Worm (Caenorhabditis elegans): ENCODE data around the gene T14G8.2.

Gene T14G8.2

ce11 chrX:12834848-12835247 is 23.0 kb upstream of the T14G8.2 start:
- TF ChIP-seq sma-9 (GFP tag; optimal IDR thresholded peaks at IDR 0.05): peak; percentile 90
- no peak for TF ChIP-seq sma-9 (tag; optimal IDR thresholded peaks at IDR 0.05)
- no peak for TF ChIP-seq nhr-25 (tag; optimal IDR thresholded peaks at IDR 0.05)
- no peak for TF ChIP-seq F13H6.1 (tag; optimal IDR thresholded peaks at IDR 0.05)
- peak; percentile 97 for TF ChIP-seq sma-3 (GFP tag; optimal IDR thresholded peaks at IDR 0.05)
- no peak for TF ChIP-seq unc-55 (GFP tag; optimal IDR thresholded peaks at IDR 0.05)
- TF ChIP-seq nhr-11 (tag; optimal IDR thresholded peaks at IDR 0.05): no peak
- no peak for TF ChIP-seq mdl-1 (tag; optimal IDR thresholded peaks at IDR 0.05)
- peak; percentile 43 for TF ChIP-seq nhr-21 (tag; optimal IDR thresholded peaks at IDR 0.05)
- TF ChIP-seq elt-1 (tag; optimal IDR thresholded peaks at IDR 0.05): no peak
- no peak for TF ChIP-seq elt-3 (tag; optimal IDR thresholded peaks at IDR 0.05)

DNA sequence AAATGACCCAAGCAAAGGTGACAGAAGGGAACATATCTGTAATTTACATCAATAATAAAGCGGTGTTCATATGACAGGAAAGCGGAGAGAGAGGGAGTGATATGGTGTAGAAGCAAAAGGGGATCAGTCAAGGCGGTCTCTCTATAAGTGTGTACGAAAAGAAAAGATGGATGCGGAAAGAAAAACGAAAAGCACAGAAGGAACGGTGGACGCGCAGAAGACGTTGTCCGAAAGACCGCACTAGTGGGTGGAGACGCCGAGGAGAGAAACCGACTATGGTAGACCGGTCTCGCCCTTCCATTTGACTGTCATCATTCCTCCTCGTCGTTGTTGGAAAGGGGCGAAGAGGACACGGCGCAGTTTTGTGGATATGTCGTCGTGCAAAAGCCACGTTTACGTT is 14.8 kb upstream of the T14G8.2 start, which contains the start of gene C52G5.2:
C52G5.2 (plus strand) TSS at position 301 of the 400 bp plus-strand sequence.
- TF ChIP-seq alr-1 (tag; optimal IDR thresholded peaks at IDR 0.05) (no peak), elt-3 (tag; optimal IDR thresholded peaks at IDR 0.05) (no peak), mdl-1 (tag; optimal IDR thresholded peaks at IDR 0.05) (no peak), sem-4 (tag; optimal IDR thresholded peaks at IDR 0.05) (no peak), ZK546.5 (tag; optimal IDR thresholded peaks at IDR 0.05) (no peak), sma-9 (GFP tag; optimal IDR thresholded peaks at IDR 0.05) (no peak), sma-9 (tag; optimal IDR thresholded peaks at IDR 0.05) (no peak), unc-39 (tag; optimal IDR thresholded peaks at IDR 0.05) (no peak)

DNA sequence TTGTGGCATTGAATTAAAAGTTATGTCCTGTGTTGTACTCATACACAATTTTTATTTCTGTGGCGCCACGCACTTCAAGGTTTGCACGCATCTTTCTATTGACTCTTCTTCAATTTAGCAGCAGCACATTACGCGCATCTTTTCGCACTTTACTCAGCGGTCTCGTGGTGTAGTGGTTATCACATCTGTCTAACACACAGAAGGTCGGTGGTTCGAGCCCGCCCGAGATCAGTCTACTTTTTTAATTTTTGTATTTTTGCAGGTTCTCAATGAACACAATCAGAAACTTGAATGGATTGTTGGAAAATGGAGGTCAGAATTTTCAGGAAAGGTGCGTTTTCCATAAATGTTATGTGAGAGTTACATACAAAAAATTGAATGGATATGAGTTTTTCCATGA is 14.3 kb upstream of the T14G8.2 start:
- TF ChIP-seq unc-55 (GFP tag; optimal IDR thresholded peaks at IDR 0.05) (no peak), sma-9 (GFP tag; optimal IDR thresholded peaks at IDR 0.05) (peak; percentile 51), sma-9 (tag; optimal IDR thresholded peaks at IDR 0.05) (no peak), nhr-237 (tag; optimal IDR thresholded peaks at IDR 0.05) (no peak), sma-3 (GFP tag; optimal IDR thresholded peaks at IDR 0.05) (peak; percentile 45), ceh-16 (tag; optimal IDR thresholded peaks at IDR 0.05) (no peak), nhr-21 (tag; optimal IDR thresholded peaks at IDR 0.05) (peak; percentile 8), C34F6.9 (tag; optimal IDR thresholded peaks at IDR 0.05) (peak; percentile 22), nhr-129 (tag; optimal IDR thresholded peaks at IDR 0.05) (peak; percentile 73), mdl-1 (tag; optimal IDR thresholded peaks at IDR 0.05) (peak in 1 of 2 experiments; percentile 9), gmeb-1 (tag; optimal IDR thresholded peaks at IDR 0.05) (peak; percentile 48), lsy-2 (tag; optimal IDR thresholded peaks at IDR 0.05) (peak; percentile 2 to 41), crh-2 (tag; optimal IDR thresholded peaks at IDR 0.05) (peak; percentile 20), F13H6.1 (tag; optimal IDR thresholded peaks at IDR 0.05) (peak; percentile 49), fos-1 (tag; optimal IDR thresholded peaks at IDR 0.05) (peak; percentile 3), nhr-25 (tag; optimal IDR thresholded peaks at IDR 0.05) (peak; percentile 45), mab-5 (tag; optimal IDR thresholded peaks at IDR 0.05) (no peak)

ce11 chrX:12844170-12844569 is 13.6 kb upstream of the T14G8.2 start:
- TF ChIP-seq nhr-25 (tag; optimal IDR thresholded peaks at IDR 0.05): peak; percentile 85
- TF ChIP-seq peb-1 (tag; optimal IDR thresholded peaks at IDR 0.05): no peak
- TF ChIP-seq blmp-1 (tag; optimal IDR thresholded peaks at IDR 0.05; ENCODE audit: insufficient read depth): peak; percentile 89
- TF ChIP-seq nhr-6 (tag; optimal IDR thresholded peaks at IDR 0.05): no peak
- no peak for TF ChIP-seq mab-5 (tag; optimal IDR thresholded peaks at IDR 0.05)
- no peak for TF ChIP-seq nhr-21 (tag; optimal IDR thresholded peaks at IDR 0.05)
- peak; percentile 48 for TF ChIP-seq sma-9 (GFP tag; optimal IDR thresholded peaks at IDR 0.05)
- TF ChIP-seq sma-9 (tag; optimal IDR thresholded peaks at IDR 0.05): no peak
- peak; percentile 34 for TF ChIP-seq egl-27 (tag; optimal IDR thresholded peaks at IDR 0.05)
- TF ChIP-seq C34F6.9 (tag; optimal IDR thresholded peaks at IDR 0.05): no peak
- TF ChIP-seq mdl-1 (tag; optimal IDR thresholded peaks at IDR 0.05): peak in 1 of 2 experiments; percentile 13
- no peak for TF ChIP-seq lin-11 (tag; optimal IDR thresholded peaks at IDR 0.05)
- no peak for TF ChIP-seq ztf-11 (tag; optimal IDR thresholded peaks at IDR 0.05)
- no peak for TF ChIP-seq ZK546.5 (tag; optimal IDR thresholded peaks at IDR 0.05)
- TF ChIP-seq F13H6.1 (tag; optimal IDR thresholded peaks at IDR 0.05): no peak
- TF ChIP-seq sem-4 (tag; optimal IDR thresholded peaks at IDR 0.05): peak; percentile 32
- TF ChIP-seq nhr-23 (tag; optimal IDR thresholded peaks at IDR 0.05): no peak
- TF ChIP-seq nhr-237 (tag; optimal IDR thresholded peaks at IDR 0.05): no peak

ce11 chrX:12846043-12846442 is 11.8 kb upstream of the T14G8.2 start, which contains the start of gene C52G5.3:
TSS of gene C52G5.3 (minus strand) at chrX:12846143.
- no peak for TF ChIP-seq ztf-11 (tag; optimal IDR thresholded peaks at IDR 0.05)
- no peak for TF ChIP-seq lin-11 (tag; optimal IDR thresholded peaks at IDR 0.05)
- TF ChIP-seq skn-1 (tag; optimal IDR thresholded peaks at IDR 0.05): no peak
- no peak for TF ChIP-seq ZK546.5 (tag; optimal IDR thresholded peaks at IDR 0.05)
- TF ChIP-seq lsy-2 (tag; optimal IDR thresholded peaks at IDR 0.05): no peak
- TF ChIP-seq elt-1 (tag; optimal IDR thresholded peaks at IDR 0.05): no peak
- TF ChIP-seq nhr-237 (tag; optimal IDR thresholded peaks at IDR 0.05): no peak
- TF ChIP-seq nhr-21 (tag; optimal IDR thresholded peaks at IDR 0.05): no peak
- TF ChIP-seq nhr-23 (tag; optimal IDR thresholded peaks at IDR 0.05): no peak
- TF ChIP-seq nhr-77 (tag; optimal IDR thresholded peaks at IDR 0.05): no peak
- no peak for TF ChIP-seq Y55F3AM.14 (GFP tag; optimal IDR thresholded peaks at IDR 0.05)
- TF ChIP-seq fos-1 (tag; optimal IDR thresholded peaks at IDR 0.05): no peak
- TF ChIP-seq mab-5 (tag; optimal IDR thresholded peaks at IDR 0.05): no peak
- TF ChIP-seq snpc-4 (tag; optimal IDR thresholded peaks at IDR 0.05): no peak
- TF ChIP-seq dmd-4 (tag; optimal IDR thresholded peaks at IDR 0.05): no peak
- TF ChIP-seq zag-1 (tag; optimal IDR thresholded peaks at IDR 0.05): no peak
- no peak for TF ChIP-seq mbf-1 (tag; optimal IDR thresholded peaks at IDR 0.05)
- no peak for TF ChIP-seq ztf-1 (GFP tag; conservative IDR thresholded peaks at IDR 0.05)

Measured in whole organism, L2 larva.